Worm (Caenorhabditis elegans) whole organism, mixed stage, embryonic: Measurements from ENCODE around the gene Y54G2A.37.

Experiments
- blmp-1 ChIP-seq: fragments of 150-350 bp; optimal IDR thresholded peaks from 2 replicates; lab custom pipeline; 2014; ENCODE audit warnings: missing biosample characterization, missing genetic modification characterization
- drap-1 ChIP-seq: fragments of 200-800 bp; sonication (Bioruptor generic); optimal IDR thresholded peaks from 3 replicates; lab custom pipeline; 2018; ENCODE audit warnings: mild to moderate bottlenecking, missing genetic modification characterization, missing compliant biosample characterization
- lin-13 ChIP-seq: fragments of 150-350 bp; optimal IDR thresholded peaks from 2 replicates; lab custom pipeline; 2014; ENCODE audit warnings: missing biosample characterization, missing genetic modification characterization
- lsy-2 ChIP-seq: fragments of 150-350 bp; optimal IDR thresholded peaks from 2 replicates; lab custom pipeline; 2014; ENCODE audit warnings: missing biosample characterization, missing genetic modification characterization
- nhr-237 ChIP-seq: fragments of 150-350 bp; optimal IDR thresholded peaks from 2 replicates; lab custom pipeline; 2014; ENCODE audit warnings: missing biosample characterization, missing genetic modification characterization
- sem-2 ChIP-seq: fragments of 200-800 bp; sonication (Bioruptor generic); optimal IDR thresholded peaks from 2 replicates; lab custom pipeline; 2018; ENCODE audit warnings: mild to moderate bottlenecking, missing genetic modification characterization, missing compliant biosample characterization
- unc-120 ChIP-seq: sonication (generic microtip); optimal IDR thresholded peaks from 2 replicates; lab custom pipeline; 2017; ENCODE audit warnings: missing genetic modification characterization, missing compliant biosample characterization; ENCODE audit not compliant: poor library complexity, severe bottlenecking
- ztf-11 ChIP-seq: fragments of 150-350 bp; optimal IDR thresholded peaks from 2 replicates; lab custom pipeline; 2014; ENCODE audit warnings: missing biosample characterization, missing genetic modification characterization

The Y54G2A.37 gene

DNA sequence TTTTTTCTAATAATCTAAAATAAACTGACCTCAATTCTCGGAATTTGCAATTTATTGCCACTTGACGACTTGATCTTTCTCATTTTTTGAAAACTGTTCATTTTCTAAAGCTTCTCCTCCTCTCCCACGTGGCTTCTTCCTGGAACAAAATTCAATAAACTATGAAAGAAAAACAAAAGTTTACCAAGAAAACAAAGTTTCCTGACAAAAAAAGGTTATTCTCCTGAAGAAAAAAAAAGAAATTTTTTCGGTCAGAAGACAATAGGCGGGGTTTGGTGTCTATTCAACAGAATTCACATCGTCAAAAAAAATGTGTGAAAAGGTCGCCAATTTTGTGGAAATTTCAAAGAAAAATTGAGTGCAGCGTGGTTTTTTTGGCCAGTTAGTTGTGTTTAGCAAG lies 44.2 kb downstream of the Y54G2A.37 start, which contains the start of gene Y54G2A.16:
Y54G2A.16 (minus strand) TSS at position 101 of the 400 bp plus-strand sequence.
- TF ChIP-seq nhr-237: no peak
- no peak for TF ChIP-seq lin-13
- TF ChIP-seq ztf-11 (tag; lab: Kevin White, UChicago): no peak
- TF ChIP-seq sem-2 (GFP tag; lab: Kevin White, UChicago): no peak
- no peak for TF ChIP-seq lsy-2 (tag; lab: Kevin White, UChicago)
- TF ChIP-seq blmp-1 (tag; lab: Kevin White, UChicago): no peak
- no peak for TF ChIP-seq drap-1 (GFP tag; lab: Kevin White, UChicago)
- no peak for TF ChIP-seq unc-120 (tag; lab: Kevin White, UChicago)
